Fruit fly (Drosophila melanogaster) whole organism, prepupa: ENCODE data around the gene CG3857.
A peak's percentile ranks its signal among the peaks of the same experiment; 100 is the strongest.

Experiments
- Blimp-1 ChIP-seq: fragments of 200-800 bp; sonication (Bioruptor generic); optimal IDR thresholded peaks from 3 replicates; lab custom pipeline; 2017; ENCODE audit warnings: missing biosample characterization, missing genetic modification characterization, mild to moderate bottlenecking, moderate library complexity, missing genetic modification reagents
- CG10631 ChIP-seq: fragments of 200-800 bp; sonication (Bioruptor generic); optimal IDR thresholded peaks from 2 replicates; lab custom pipeline; 2016; ENCODE audit warnings: missing biosample characterization, missing genetic modification characterization
- CG11294 ChIP-seq: fragments of 200-800 bp; sonication (Bioruptor generic); IDR thresholded peaks from 2 replicates; pipeline ENCODE4 v1.3.6; 2022; ENCODE audit warnings: missing biosample characterization, missing genetic modification characterization
- CG11902 ChIP-seq: fragments of 200-800 bp; sonication (Bioruptor generic); optimal IDR thresholded peaks from 3 replicates; lab custom pipeline; 2016; ENCODE audit warnings: missing biosample characterization, missing genetic modification characterization
- CG15336 ChIP-seq: fragments of 200-800 bp; sonication (Bioruptor generic); IDR thresholded peaks from 2 replicates; pipeline ENCODE4 v1.3.6; 2022; ENCODE audit warnings: missing biosample characterization, missing genetic modification characterization
- CG1621 ChIP-seq: fragments of 200-800 bp; sonication (Bioruptor generic); optimal IDR thresholded peaks from 3 replicates; lab custom pipeline; 2018; ENCODE audit warnings: missing biosample characterization, mild to moderate bottlenecking, missing genetic modification characterization
- CG16779 ChIP-seq: fragments of 200-800 bp; sonication (Bioruptor generic); optimal IDR thresholded peaks from 3 replicates; lab custom pipeline; 2017; ENCODE audit warnings: missing biosample characterization, mild to moderate bottlenecking, missing genetic modification characterization
- CG34406 ChIP-seq: fragments of 200-800 bp; sonication (Bioruptor generic); optimal IDR thresholded peaks from 3 replicates; lab custom pipeline; 2016; ENCODE audit warnings: missing biosample characterization, missing genetic modification characterization
- CG3919 ChIP-seq: fragments of 200-800 bp; sonication (Bioruptor generic); optimal IDR thresholded peaks from 3 replicates; lab custom pipeline; 2016; ENCODE audit warnings: missing biosample characterization, missing genetic modification characterization
- CG6163 ChIP-seq: fragments of 200-800 bp; sonication (Bioruptor generic); IDR thresholded peaks from 3 replicates; pipeline ENCODE4 v1.3.6; 2022; ENCODE audit warnings: missing biosample characterization, missing genetic modification characterization
- CG6276 ChIP-seq: fragments of 200-800 bp; sonication (Bioruptor generic); optimal IDR thresholded peaks from 2 replicates; lab custom pipeline; 2017; ENCODE audit warnings: missing biosample characterization, mild to moderate bottlenecking, missing genetic modification characterization
- CG6808 ChIP-seq: fragments of 200-800 bp; sonication (Bioruptor generic); optimal IDR thresholded peaks from 3 replicates; lab custom pipeline; 2017; ENCODE audit warnings: missing biosample characterization, missing genetic modification characterization, mild to moderate bottlenecking, moderate library complexity, missing genetic modification reagents
- CG6854 ChIP-seq: fragments of 200-800 bp; sonication (Bioruptor generic); optimal IDR thresholded peaks from 2 replicates; lab custom pipeline; 2017; ENCODE audit warnings: missing biosample characterization, mild to moderate bottlenecking, missing genetic modification characterization
- CG7368 ChIP-seq: fragments of 200-800 bp; sonication (Bioruptor generic); optimal IDR thresholded peaks from 3 replicates; lab custom pipeline; 2016; ENCODE audit warnings: missing biosample characterization, missing genetic modification characterization
- CG8119 ChIP-seq: fragments of 200-800 bp; sonication (Bioruptor generic); IDR thresholded peaks from 3 replicates; pipeline ENCODE4 v1.3.6; 2022; ENCODE audit warnings: missing biosample characterization, missing genetic modification characterization
- CG8632 ChIP-seq: fragments of 200-800 bp; sonication (Bioruptor generic); optimal IDR thresholded peaks from 3 replicates; lab custom pipeline; 2016; ENCODE audit warnings: missing biosample characterization, missing genetic modification characterization
- CG9139 ChIP-seq: fragments of 200-800 bp; sonication (Bioruptor generic); optimal IDR thresholded peaks from 3 replicates; lab custom pipeline; 2017; ENCODE audit warnings: missing biosample characterization, mild to moderate bottlenecking, missing genetic modification characterization
- Eip75B ChIP-seq: fragments of 200-800 bp; sonication (Bioruptor generic); optimal IDR thresholded peaks from 3 replicates; lab custom pipeline; 2016; ENCODE audit warnings: missing biosample characterization, missing genetic modification characterization
- Eip78C ChIP-seq: fragments of 200-800 bp; sonication (Bioruptor generic); peaks from one replicate; lab custom pipeline; 2016; ENCODE audit warnings: missing biosample characterization, missing genetic modification characterization
- Eip93F ChIP-seq: fragments of 200-800 bp; sonication (Bioruptor generic); optimal IDR thresholded peaks from 2 replicates; lab custom pipeline; 2016; ENCODE audit warnings: missing biosample characterization, mild to moderate bottlenecking, missing genetic modification characterization
- Ets96B ChIP-seq: fragments of 200-800 bp; optimal IDR thresholded peaks from 2 replicates; lab custom pipeline; 2019; ENCODE audit warnings: missing biosample characterization, mild to moderate bottlenecking, missing genetic modification characterization, moderate library complexity
- Hr38 ChIP-seq: sonication (Bioruptor generic); optimal IDR thresholded peaks from 2 replicates; lab custom pipeline; 2016; ENCODE audit warnings: missing biosample characterization, missing genetic modification characterization
- Hr39 ChIP-seq: fragments of 200-800 bp; sonication (Bioruptor generic); optimal IDR thresholded peaks from 2 replicates; lab custom pipeline; 2016; ENCODE audit warnings: missing biosample characterization, missing genetic modification characterization
- Lpt ChIP-seq: fragments of 200-800 bp; sonication (Bioruptor generic); optimal IDR thresholded peaks from 3 replicates; lab custom pipeline; 2016; ENCODE audit warnings: missing biosample characterization, missing genetic modification characterization
- Met ChIP-seq: fragments of 200-800 bp; sonication (Bioruptor generic); optimal IDR thresholded peaks from 3 replicates; lab custom pipeline; 2016; ENCODE audit warnings: missing biosample characterization, missing genetic modification characterization
- OdsH ChIP-seq: fragments of 200-800 bp; sonication (Bioruptor generic); optimal IDR thresholded peaks from 3 replicates; lab custom pipeline; 2016; ENCODE audit warnings: missing biosample characterization, missing genetic modification characterization
- Smox ChIP-seq: fragments of 200-800 bp; sonication (Bioruptor generic); optimal IDR thresholded peaks from 3 replicates; lab custom pipeline; 2016; ENCODE audit warnings: missing biosample characterization, missing genetic modification characterization
- Sox102F ChIP-seq: fragments of 200-800 bp; sonication (Bioruptor generic); optimal IDR thresholded peaks from 2 replicates; lab custom pipeline; 2016; ENCODE audit warnings: missing biosample characterization, mild to moderate bottlenecking, missing genetic modification characterization
- Sox14 ChIP-seq: fragments of 200-800 bp; sonication (Bioruptor generic); optimal IDR thresholded peaks from 3 replicates; lab custom pipeline; 2016; ENCODE audit warnings: missing biosample characterization, missing genetic modification characterization
- Sox15 ChIP-seq: fragments of 200-800 bp; sonication (Bioruptor generic); optimal IDR thresholded peaks from 3 replicates; lab custom pipeline; 2016; ENCODE audit warnings: missing biosample characterization, missing genetic modification characterization
- achi ChIP-seq: fragments of 200-800 bp; sonication (Bioruptor generic); optimal IDR thresholded peaks from 3 replicates; lab custom pipeline; 2016; ENCODE audit warnings: missing biosample characterization, missing genetic modification characterization
- dsx ChIP-seq: fragments of 200-800 bp; optimal IDR thresholded peaks from 3 replicates; lab custom pipeline; 2019; ENCODE audit warnings: missing biosample characterization, mild to moderate bottlenecking, missing genetic modification characterization, moderate library complexity; ENCODE audit not compliant: poor library complexity, severe bottlenecking
- eg ChIP-seq: fragments of 200-800 bp; sonication (Bioruptor generic); IDR thresholded peaks from 3 replicates; pipeline ENCODE4 v1.3.6; 2022; ENCODE audit warnings: missing biosample characterization, missing genetic modification characterization
- esn ChIP-seq: fragments of 200-800 bp; sonication (Bioruptor generic); optimal IDR thresholded peaks from 2 replicates; lab custom pipeline; 2016; ENCODE audit warnings: missing biosample characterization, mild to moderate bottlenecking, missing genetic modification characterization, moderate library complexity
- fd85E ChIP-seq: fragments of 200-800 bp; sonication (Bioruptor generic); optimal IDR thresholded peaks from 3 replicates; lab custom pipeline; 2016; ENCODE audit warnings: missing biosample characterization, missing genetic modification characterization
- fkh ChIP-seq: fragments of 200-800 bp; sonication (Bioruptor generic); optimal IDR thresholded peaks from 3 replicates; lab custom pipeline; 2017; ENCODE audit warnings: missing biosample characterization, mild to moderate bottlenecking, missing genetic modification characterization, moderate library complexity
- net ChIP-seq: fragments of 200-800 bp; sonication (Bioruptor generic); optimal IDR thresholded peaks from 3 replicates; lab custom pipeline; 2016; ENCODE audit warnings: missing biosample characterization, missing genetic modification characterization
- ss ChIP-seq, 2 experiments: fragments of 200-800 bp; sonication (Bioruptor generic); optimal IDR thresholded peaks; 2 replicates in 1 of 2; 3 replicates in 1 of 2; lab custom pipeline; 2017 to 2018; ENCODE audit warnings: mild to moderate bottlenecking in 2 of 2, missing biosample characterization in 2 of 2, missing genetic modification characterization in 2 of 2, moderate library complexity in 1 of 2
- topi ChIP-seq: fragments of 200-800 bp; sonication (Bioruptor generic); optimal IDR thresholded peaks from 3 replicates; lab custom pipeline; 2016; ENCODE audit warnings: missing biosample characterization, missing genetic modification characterization
- vri ChIP-seq: fragments of 200-800 bp; sonication (Bioruptor generic); optimal IDR thresholded peaks from 3 replicates; lab custom pipeline; 2016; ENCODE audit warnings: missing biosample characterization, mild to moderate bottlenecking, missing genetic modification characterization

CG3857 gene

DNA sequence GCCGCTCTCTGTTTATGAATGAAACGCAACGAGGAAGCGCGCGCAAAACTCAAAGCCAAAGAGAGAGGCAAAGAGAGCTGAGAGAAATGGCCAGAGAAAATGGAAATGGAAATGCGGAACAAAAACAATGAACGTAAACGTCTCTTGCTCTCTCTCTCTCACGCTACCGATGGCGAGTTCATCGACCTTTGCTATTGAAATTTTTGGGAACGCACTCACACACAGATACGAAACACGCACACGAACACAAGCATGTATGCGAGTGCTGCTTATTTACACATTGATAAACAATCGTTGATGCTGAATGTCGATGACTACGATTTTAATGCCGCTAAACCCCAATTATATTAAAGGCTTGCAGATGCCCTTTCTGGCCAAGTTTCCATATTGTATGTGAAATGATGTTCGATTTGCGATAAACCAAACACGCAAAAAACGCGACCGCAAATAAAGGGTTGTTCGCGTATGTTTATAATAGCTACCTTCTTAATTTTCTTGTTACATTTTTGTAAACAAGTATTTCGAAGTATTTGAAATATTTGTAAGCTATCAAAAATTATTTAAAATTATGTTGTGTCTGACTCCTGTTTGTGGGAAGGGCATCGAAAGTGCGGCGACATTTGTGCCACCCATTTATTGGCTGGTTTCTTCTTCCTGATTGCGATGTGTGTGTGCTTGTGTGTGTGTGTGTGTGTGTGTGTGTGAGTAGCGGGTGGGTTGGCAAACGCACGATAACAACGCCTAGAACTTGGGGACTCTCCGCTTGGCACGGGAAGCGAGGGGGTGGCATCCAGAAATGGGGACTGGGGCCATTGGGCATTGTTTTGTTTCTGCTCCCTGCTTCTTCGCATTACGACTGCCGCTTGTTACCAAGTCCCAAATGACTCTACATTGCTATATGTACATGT, 3.8 kb upstream of the CG3857 start (continued):
- TF ChIP-seq Smox (GFP tag; lab: Kevin White, UChicago) (peak; percentile 75), Blimp-1 (GFP tag; lab: Kevin White, UChicago) (peak; percentile 61), CG6163 (peak; percentile 41; the same call in 1 of the 3 replicates), CG34406 (peak; percentile 71), CG8632 (peak; percentile 61), CG7368 (GFP tag; lab: Kevin White, UChicago) (no peak), CG9139 (GFP tag; lab: Kevin White, UChicago) (no peak), Hr39 (GFP tag; lab: Kevin White, UChicago) (peak; percentile 78), CG1621 (tag; lab: Kevin White, UChicago) (peak; percentile 10), Hr38 (GFP tag; lab: Kevin White, UChicago) (no peak), CG3919 (GFP tag; lab: Kevin White, UChicago) (peak; percentile 39), Eip75B (peak; percentile 73), topi (GFP tag; lab: Kevin White, UChicago) (peak; percentile 84), eg (peak; percentile 30; the same call in 1 of the 3 replicates), dsx (GFP tag; lab: Kevin White, UChicago) (peak; percentile 22), Met (GFP tag; lab: Kevin White, UChicago) (peak; percentile 83), OdsH (peak; percentile 50), CG11902 (GFP tag; lab: Kevin White, UChicago) (peak; percentile 46), CG16779 (tag; lab: Kevin White, UChicago) (no peak), ss (GFP tag; optimal IDR thresholded peaks at IDR 0.05; lab: Kevin White, UChicago) (peak; percentile 37 to 69), CG6808 (GFP tag; lab: Kevin White, UChicago) (peak; percentile 32), Lpt (no peak), achi (GFP tag; lab: Kevin White, UChicago) (peak; percentile 55), fd85E (no peak), CG6854 (GFP tag; lab: Kevin White, UChicago) (peak; percentile 46), Ets96B (peak; percentile 43), net (no peak)

DNA sequence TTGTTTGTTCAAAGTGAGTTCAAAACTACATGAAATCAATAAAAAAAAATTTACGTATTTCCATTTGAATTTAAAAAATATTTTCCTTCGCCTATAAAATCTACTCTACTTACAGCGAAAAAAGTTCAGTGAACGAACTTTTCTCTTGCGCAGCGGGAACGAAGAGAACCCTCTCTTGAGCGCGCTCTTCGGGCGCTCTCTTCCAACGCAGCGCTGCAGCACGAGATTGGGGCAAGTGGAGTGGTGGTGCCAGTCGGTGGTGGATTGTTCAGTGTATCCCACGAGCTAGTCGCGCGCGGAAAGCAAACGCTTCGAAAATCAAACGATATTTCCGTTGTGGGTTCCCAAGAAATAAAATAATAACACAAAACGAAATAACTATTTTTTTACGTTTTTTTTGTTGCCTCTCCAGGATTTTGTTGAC, 1.8 kb upstream of the CG3857 start, which contains the start of gene Hr4:
Gene Hr4 (plus strand): TSS at position 272 of the 424 bp plus-strand sequence.
- TF ChIP-seq CG6854 (GFP tag; lab: Kevin White, UChicago), result peak; percentile 66
- peak; percentile 35 for TF ChIP-seq Eip75B
- no peak for TF ChIP-seq fkh
- TF ChIP-seq Met (GFP tag; lab: Kevin White, UChicago), result peak; percentile 61
- TF ChIP-seq esn, result peak; percentile 21
- peak; percentile 28; the same call in 1 of the 3 replicates for TF ChIP-seq CG6163
- peak; percentile 19 for TF ChIP-seq CG16779 (tag; lab: Kevin White, UChicago)
- TF ChIP-seq CG15336 (GFP tag; lab: Robert Waterston, UW), result peak; percentile 62; the same call in 1 of the 2 replicates
- TF ChIP-seq CG11294, result no peak
- peak; percentile 54 for TF ChIP-seq vri (GFP tag; lab: Kevin White, UChicago)
- peak; percentile 20 for TF ChIP-seq Smox (GFP tag; lab: Kevin White, UChicago)
- no peak for TF ChIP-seq Sox14 (GFP tag; lab: Kevin White, UChicago)
- peak; percentile 2 to 34 for TF ChIP-seq ss (GFP tag; optimal IDR thresholded peaks at IDR 0.05; lab: Kevin White, UChicago)
- TF ChIP-seq CG10631 (GFP tag; lab: Kevin White, UChicago), result no peak
- peak; percentile 43 for TF ChIP-seq Eip93F (GFP tag; lab: Kevin White, UChicago)
- TF ChIP-seq topi (GFP tag; lab: Kevin White, UChicago), result peak; percentile 24
- peak; percentile 64 for TF ChIP-seq Sox102F (GFP tag; lab: Kevin White, UChicago)
- peak; percentile 1 for TF ChIP-seq dsx (GFP tag; lab: Kevin White, UChicago)
- TF ChIP-seq Sox15 (GFP tag; lab: Kevin White, UChicago), result no peak
- TF ChIP-seq CG8119 (GFP tag; lab: Robert Waterston, UW), result peak; percentile 43; the same call in 2 of the 3 replicates
- TF ChIP-seq Eip78C (GFP tag; lab: Kevin White, UChicago), result peak; percentile 74
- TF ChIP-seq CG9139 (GFP tag; lab: Kevin White, UChicago), result peak; percentile 17
- TF ChIP-seq CG6276 (GFP tag; lab: Kevin White, UChicago), result peak; percentile 46
- TF ChIP-seq eg, result peak; percentile 64
- TF ChIP-seq CG3919 (GFP tag; lab: Kevin White, UChicago), result peak; percentile 25
- no peak for TF ChIP-seq CG34406
- TF ChIP-seq, all 60 proteins: peak for 20
